Fruit fly (Drosophila melanogaster) whole organism, embryonic: Measurements from ENCODE around the gene CG16717.
A peak's percentile ranks its signal among the peaks of the same experiment; 100 is the strongest.

ENCODE experiments used
- Asciz ChIP-seq: fragments of 200-800 bp; sonication (Bioruptor generic); optimal IDR thresholded peaks from 2 replicates; lab custom pipeline; 2017; ENCODE audit warnings: missing biosample characterization, mild to moderate bottlenecking, missing genetic modification characterization, missing genetic modification reagents
- Atf-2 ChIP-seq: fragments of 200-800 bp; sonication (Bioruptor generic); optimal IDR thresholded peaks from 2 replicates; lab custom pipeline; 2016; ENCODE audit warnings: missing biosample characterization, missing genetic modification characterization
- Bteb2 ChIP-seq: fragments of 200-800 bp; sonication (Bioruptor generic); optimal IDR thresholded peaks from 2 replicates; lab custom pipeline; 2016; ENCODE audit warnings: missing biosample characterization, missing genetic modification characterization
- C15 ChIP-seq: fragments of 200-800 bp; sonication (Bioruptor generic); IDR thresholded peaks from 3 replicates; pipeline ENCODE4 v1.3.6; 2022; ENCODE audit warnings: missing biosample characterization, missing genetic modification characterization
- CG10366 ChIP-seq: fragments of 200-800 bp; sonication (Bioruptor generic); IDR thresholded peaks from 2 replicates; pipeline ENCODE4 v1.3.6; 2022; ENCODE audit warnings: missing biosample characterization, missing genetic modification characterization
- CG14667 ChIP-seq: fragments of 200-800 bp; sonication (Bioruptor generic); IDR thresholded peaks from 2 replicates; pipeline ENCODE4 v1.3.6; 2022; ENCODE audit warnings: missing biosample characterization, missing genetic modification characterization
- CG15514 ChIP-seq: fragments of 200-800 bp; sonication (Bioruptor generic); optimal IDR thresholded peaks from 3 replicates; lab custom pipeline; 2017; ENCODE audit warnings: missing biosample characterization, missing genetic modification characterization, mild to moderate bottlenecking, moderate library complexity, missing genetic modification reagents
- CG17359 ChIP-seq: fragments of 200-800 bp; sonication (Bioruptor generic); optimal IDR thresholded peaks from 3 replicates; lab custom pipeline; 2018; ENCODE audit warnings: missing biosample characterization, mild to moderate bottlenecking, missing genetic modification characterization, moderate library complexity
- CG1832 ChIP-seq: fragments of 200-800 bp; sonication (Bioruptor generic); optimal IDR thresholded peaks from 2 replicates; lab custom pipeline; 2017; ENCODE audit warnings: missing biosample characterization, mild to moderate bottlenecking, missing genetic modification characterization, inconsistent platforms
- CG2199 ChIP-seq: fragments of 200-800 bp; sonication (Bioruptor generic); IDR thresholded peaks from 3 replicates; pipeline ENCODE4 v1.3.6; 2022; ENCODE audit warnings: missing biosample characterization, missing genetic modification characterization
- CG31365 ChIP-seq: fragments of 200-800 bp; sonication (Bioruptor generic); optimal IDR thresholded peaks from 2 replicates; lab custom pipeline; 2018; ENCODE audit warnings: missing biosample characterization, mild to moderate bottlenecking, missing genetic modification characterization
- CG3281 ChIP-seq: fragments of 200-800 bp; sonication (Bioruptor generic); optimal IDR thresholded peaks from 3 replicates; lab custom pipeline; 2017; ENCODE audit warnings: missing biosample characterization, mild to moderate bottlenecking, missing genetic modification characterization
- CG6765 ChIP-seq: fragments of 200-800 bp; sonication (Bioruptor generic); optimal IDR thresholded peaks from 3 replicates; lab custom pipeline; 2017; ENCODE audit warnings: missing biosample characterization, mild to moderate bottlenecking, missing genetic modification characterization
- CG7271 ChIP-seq: fragments of 200-800 bp; sonication (Bioruptor generic); optimal IDR thresholded peaks from 2 replicates; lab custom pipeline; 2018; ENCODE audit warnings: missing biosample characterization, mild to moderate bottlenecking, missing genetic modification characterization, moderate library complexity
- CG7839 ChIP-seq: fragments of 200-800 bp; sonication (Bioruptor generic); optimal IDR thresholded peaks from 3 replicates; lab custom pipeline; 2018; ENCODE audit warnings: missing biosample characterization, mild to moderate bottlenecking, missing genetic modification characterization, moderate library complexity
- CG8290 ChIP-seq, 3 experiments: fragments of 200-800 bp; sonication (Bioruptor generic); optimal IDR thresholded peaks; 2 replicates each; lab custom pipeline; 2016 to 2019; ENCODE audit warnings: missing biosample characterization in 3 of 3, missing genetic modification characterization in 3 of 3, mild to moderate bottlenecking in 2 of 3, moderate library complexity in 1 of 3
- CG8478 ChIP-seq: fragments of >200 bp; optimal IDR thresholded peaks from 2 replicates; lab custom pipeline; 2018
- CG9932 ChIP-seq: fragments of 200-800 bp; sonication (Bioruptor generic); IDR thresholded peaks from 2 replicates; pipeline ENCODE4 v1.3.6; 2022; ENCODE audit warnings: missing biosample characterization, missing genetic modification characterization
- CkIIα-i1 ChIP-seq: fragments of 200-800 bp; sonication (Bioruptor generic); IDR thresholded peaks from 2 replicates; pipeline ENCODE4 v1.3.6; 2022; ENCODE audit warnings: missing biosample characterization, missing genetic modification characterization
- Dad ChIP-seq: fragments of 200-800 bp; sonication (Bioruptor generic); optimal IDR thresholded peaks from 3 replicates; lab custom pipeline; 2016; ENCODE audit warnings: missing biosample characterization, missing genetic modification characterization
- Fer2 ChIP-seq: fragments of 200-800 bp; sonication (Bioruptor generic); optimal IDR thresholded peaks from 2 replicates; lab custom pipeline; 2018; ENCODE audit warnings: missing biosample characterization, mild to moderate bottlenecking, missing genetic modification characterization, moderate library complexity
- Hmr ChIP-seq: fragments of 200-800 bp; sonication (Bioruptor generic); optimal IDR thresholded peaks from 3 replicates; lab custom pipeline; 2017; ENCODE audit warnings: mild to moderate bottlenecking, missing biosample characterization, missing genetic modification reagents, missing genetic modification characterization
- Hr39 ChIP-seq: fragments of >200 bp; optimal IDR thresholded peaks from 2 replicates; lab custom pipeline; 2017
- Lim3 ChIP-seq: fragments of 200-800 bp; sonication (Bioruptor generic); IDR thresholded peaks from 2 replicates; pipeline ENCODE4 v1.3.6; 2022; ENCODE audit warnings: missing biosample characterization, missing genetic modification characterization
- MBD-R2 ChIP-seq: fragments of 200-800 bp; sonication (Bioruptor generic); IDR thresholded peaks from 2 replicates; pipeline ENCODE4 v1.3.6; 2022; ENCODE audit warnings: missing biosample characterization, missing genetic modification characterization
- Ravus ChIP-seq: fragments of 200-800 bp; sonication (Bioruptor generic); IDR thresholded peaks from 2 replicates; pipeline ENCODE4 v1.3.6; 2022; ENCODE audit warnings: missing biosample characterization, missing genetic modification characterization
- Rfx ChIP-seq: fragments of 200-800 bp; sonication (Bioruptor generic); IDR thresholded peaks from 2 replicates; pipeline ENCODE4 v1.3.6; 2022; ENCODE audit warnings: missing biosample characterization, missing genetic modification characterization
- Sin3A ChIP-seq: fragments of >200 bp; optimal IDR thresholded peaks from 2 replicates; lab custom pipeline; 2018
- Sry-β ChIP-seq: fragments of 200-800 bp; sonication (Bioruptor generic); optimal IDR thresholded peaks from 2 replicates; lab custom pipeline; 2018; ENCODE audit warnings: missing biosample characterization, mild to moderate bottlenecking, missing genetic modification characterization, moderate library complexity
- Usf ChIP-seq: fragments of 200-800 bp; sonication (Bioruptor generic); optimal IDR thresholded peaks from 2 replicates; lab custom pipeline; 2017; ENCODE audit warnings: missing genotype, missing biosample characterization, missing genetic modification characterization
- Vsx1 ChIP-seq: fragments of 200-800 bp; sonication (Bioruptor generic); optimal IDR thresholded peaks from 2 replicates; lab custom pipeline; 2017; ENCODE audit warnings: missing biosample characterization, mild to moderate bottlenecking, missing genetic modification characterization, missing genetic modification reagents
- al ChIP-seq: fragments of 200-800 bp; sonication (Bioruptor generic); IDR thresholded peaks from 2 replicates; pipeline ENCODE4 v1.3.6; 2022; ENCODE audit warnings: missing biosample characterization, missing genetic modification characterization
- amos ChIP-seq: fragments of 200-800 bp; sonication (Bioruptor generic); IDR thresholded peaks from 2 replicates; pipeline ENCODE4 v1.3.6; 2022; ENCODE audit warnings: missing biosample characterization, missing genetic modification characterization; ENCODE audit not compliant: partially characterized antibody
- ash1 ChIP-seq: fragments of 200-800 bp; sonication (Bioruptor generic); optimal IDR thresholded peaks from 2 replicates; lab custom pipeline; 2018; ENCODE audit warnings: missing biosample characterization, mild to moderate bottlenecking, missing genetic modification characterization
- az2 ChIP-seq: fragments of 200-800 bp; sonication (Bioruptor generic); optimal IDR thresholded peaks from 3 replicates; lab custom pipeline; 2016; ENCODE audit warnings: missing biosample characterization, missing genetic modification characterization
- cg ChIP-seq: fragments of 200-800 bp; sonication (Bioruptor generic); optimal IDR thresholded peaks from 3 replicates; lab custom pipeline; 2019; ENCODE audit warnings: missing biosample characterization, mild to moderate bottlenecking, missing genetic modification characterization, moderate library complexity
- chinmo ChIP-seq: fragments of 200-800 bp; sonication (Bioruptor generic); IDR thresholded peaks from 4 replicates; pipeline ENCODE4 v1.3.6; 2022; ENCODE audit warnings: missing biosample characterization, missing genetic modification characterization; ENCODE audit not compliant: partially characterized antibody
- crp ChIP-seq, 2 experiments: fragments of 200-800 bp; sonication (Bioruptor generic); optimal IDR thresholded peaks; 2 replicates in 1 of 2; 3 replicates in 1 of 2; lab custom pipeline; 2017; ENCODE audit warnings: missing biosample characterization in 2 of 2, missing genetic modification characterization in 2 of 2, mild to moderate bottlenecking in 1 of 2, moderate library complexity in 1 of 2
- dan ChIP-seq: fragments of 200-800 bp; sonication (Bioruptor generic); IDR thresholded peaks from 2 replicates; pipeline ENCODE4 v1.3.6; 2022; ENCODE audit warnings: missing biosample characterization, missing genetic modification characterization
- dysf ChIP-seq: fragments of 200-800 bp; sonication (Bioruptor generic); IDR thresholded peaks from 3 replicates; pipeline ENCODE4 v1.3.6; 2022; ENCODE audit warnings: missing biosample characterization, missing genetic modification characterization
- gfzf ChIP-seq: fragments of 200-800 bp; sonication (Bioruptor generic); optimal IDR thresholded peaks from 2 replicates; lab custom pipeline; 2016; ENCODE audit warnings: missing biosample characterization, mild to moderate bottlenecking, missing genetic modification characterization, moderate library complexity
- hth ChIP-seq: fragments of >200 bp; optimal IDR thresholded peaks from 2 replicates; lab custom pipeline; 2017; ENCODE audit warnings: inconsistent platforms
- jumu ChIP-seq: fragments of 200-800 bp; sonication (Bioruptor generic); optimal IDR thresholded peaks from 3 replicates; lab custom pipeline; 2016; ENCODE audit warnings: missing biosample characterization, missing genetic modification characterization
- kah ChIP-seq: fragments of 200-800 bp; sonication (Bioruptor generic); optimal IDR thresholded peaks from 2 replicates; lab custom pipeline; 2018; ENCODE audit warnings: missing biosample characterization, mild to moderate bottlenecking, missing genetic modification characterization
- mld ChIP-seq: fragments of 200-800 bp; sonication (Bioruptor generic); IDR thresholded peaks from 3 replicates; pipeline ENCODE4 v1.3.6; 2022; ENCODE audit warnings: missing biosample characterization, missing genetic modification characterization; ENCODE audit not compliant: partially characterized antibody
- nau ChIP-seq: fragments of 200-800 bp; sonication (Bioruptor generic); optimal IDR thresholded peaks from 3 replicates; lab custom pipeline; 2017; ENCODE audit warnings: missing biosample characterization, mild to moderate bottlenecking, missing genetic modification characterization, missing genetic modification reagents
- psq ChIP-seq: fragments of 200-800 bp; sonication (Bioruptor generic); optimal IDR thresholded peaks from 2 replicates; lab custom pipeline; 2017; ENCODE audit warnings: missing biosample characterization, missing genetic modification characterization
- scrt ChIP-seq: fragments of 200-800 bp; sonication (Bioruptor generic); optimal IDR thresholded peaks from 2 replicates; lab custom pipeline; 2018; ENCODE audit warnings: missing biosample characterization, mild to moderate bottlenecking, missing genetic modification characterization, moderate library complexity
- shn ChIP-seq: fragments of 200-800 bp; sonication (Bioruptor generic); optimal IDR thresholded peaks from 3 replicates; lab custom pipeline; 2016; ENCODE audit warnings: missing biosample characterization, missing genetic modification characterization
- ttk ChIP-seq: fragments of 200-800 bp; sonication (Bioruptor generic); IDR thresholded peaks from 2 replicates; pipeline ENCODE4 v2.1.2; 2022; ENCODE audit warnings: missing biosample characterization, missing genetic modification characterization
- tup ChIP-seq: fragments of 200-800 bp; sonication (Bioruptor generic); optimal IDR thresholded peaks from 2 replicates; lab custom pipeline; 2016; ENCODE audit warnings: missing biosample characterization, mild to moderate bottlenecking, missing genetic modification characterization, moderate library complexity
- zen ChIP-seq: fragments of 200-800 bp; sonication (Bioruptor generic); optimal IDR thresholded peaks from 3 replicates; lab custom pipeline; 2018; ENCODE audit warnings: missing biosample characterization, mild to moderate bottlenecking, missing genetic modification characterization, moderate library complexity

The CG16717 gene

DNA sequence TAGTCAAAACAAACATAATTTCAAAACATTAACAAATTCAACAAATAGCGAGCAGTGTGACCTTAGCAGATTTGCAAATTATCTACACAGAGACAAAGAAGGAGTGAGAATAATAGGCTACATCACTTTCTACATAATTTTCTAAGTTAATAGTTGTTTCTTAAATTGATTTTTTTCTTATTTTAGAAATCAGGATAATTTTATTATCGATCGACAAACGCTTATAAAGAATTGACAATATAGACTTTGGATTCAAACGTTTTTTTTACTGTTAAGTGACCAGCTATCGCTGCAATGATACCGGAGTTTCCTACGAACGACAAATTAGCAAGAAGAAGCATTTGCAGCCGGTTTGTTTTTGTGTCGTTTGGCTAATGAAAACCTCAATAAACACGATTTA, 44.1 kb downstream of the CG16717 start, which contains the start of the genes nbs and defl (continued):
- peak; percentile 76 for TF ChIP-seq al
- peak; percentile 60 for TF ChIP-seq scrt (GFP tag; lab: Kevin White, UChicago)
- TF ChIP-seq zen (tag; lab: Kevin White, UChicago), result peak; percentile 71
- no peak for TF ChIP-seq Vsx1 (GFP tag; lab: Kevin White, UChicago)
- peak; percentile 33 for TF ChIP-seq CG3281 (GFP tag; lab: Kevin White, UChicago)
- peak; percentile 81 for TF ChIP-seq Rfx (GFP tag; lab: Robert Waterston, UW)
- no peak for TF ChIP-seq hth (lab: Kevin White, UChicago)
- no peak for TF ChIP-seq CG6765 (GFP tag; lab: Kevin White, UChicago)
- peak; percentile 63 for TF ChIP-seq gfzf (GFP tag; lab: Kevin White, UChicago)
- peak; percentile 29; the same call in 1 of the 3 replicates for TF ChIP-seq C15 (GFP tag; lab: Robert Waterston, UW)
- no peak for TF ChIP-seq Hmr
- TF ChIP-seq Hr39 (lab: Kevin White, UChicago), result no peak
- no peak for TF ChIP-seq dan (GFP tag; lab: Robert Waterston, UW)
- TF ChIP-seq CG10366 (GFP tag; lab: Robert Waterston, UW), result peak; percentile 67
- TF ChIP-seq Atf-2, result peak; percentile 63
- peak; percentile 54 for TF ChIP-seq Bteb2
- peak; percentile 92 for TF ChIP-seq MBD-R2
- TF ChIP-seq dysf (GFP tag; lab: Robert Waterston, UW), result peak; percentile 80
- no peak for TF ChIP-seq Usf (GFP tag; lab: Kevin White, UChicago)
- no peak for TF ChIP-seq nau
- peak; percentile 76 for TF ChIP-seq CG14667 (GFP tag; lab: Robert Waterston, UW)
- no peak for TF ChIP-seq chinmo (GFP tag; lab: Robert Waterston, UW)
- no peak for TF ChIP-seq CG1832 (GFP tag; lab: Kevin White, UChicago)
- TF ChIP-seq CG8290 (GFP tag; optimal IDR thresholded peaks at IDR 0.05; lab: Kevin White, UChicago), result peak; percentile 70
- no peak for TF ChIP-seq CG8290 (tag; optimal IDR thresholded peaks at IDR 0.05; lab: Kevin White, UChicago)
- TF ChIP-seq crp (GFP tag; optimal IDR thresholded peaks at IDR 0.05; lab: Kevin White, UChicago), result peak in 1 of 2 experiments; percentile 28
- TF ChIP-seq CG31365, result no peak
- TF ChIP-seq Lim3 (GFP tag; lab: Robert Waterston, UW), result no peak
- no peak for TF ChIP-seq CkIIα-i1 (GFP tag; lab: Robert Waterston, UW)
- peak; percentile 56 for TF ChIP-seq Dad (GFP tag; lab: Kevin White, UChicago)
- no peak for TF ChIP-seq tup (GFP tag; lab: Kevin White, UChicago)
- no peak for TF ChIP-seq CG7839 (tag; lab: Kevin White, UChicago)
- TF ChIP-seq jumu (GFP tag; lab: Kevin White, UChicago), result peak; percentile 63
- TF ChIP-seq psq (GFP tag; lab: Kevin White, UChicago), result peak; percentile 23
- peak; percentile 29 for TF ChIP-seq Sry-β (GFP tag; lab: Kevin White, UChicago)
- no peak for TF ChIP-seq cg (GFP tag; lab: Kevin White, UChicago)
- TF ChIP-seq CG17359 (tag; lab: Kevin White, UChicago), result peak; percentile 49
- TF ChIP-seq Ravus, result peak; percentile 43
- TF ChIP-seq mld (GFP tag; lab: Robert Waterston, UW), result no peak
- TF ChIP-seq CG9932 (GFP tag; lab: Robert Waterston, UW), result peak; percentile 88
- peak; percentile 19; the same call in 1 of the 2 replicates for TF ChIP-seq amos (GFP tag; lab: Robert Waterston, UW)
- no peak for TF ChIP-seq Asciz (GFP tag; lab: Kevin White, UChicago)
- TF ChIP-seq CG15514, result no peak
- peak; percentile 55 for TF ChIP-seq Fer2 (tag; lab: Kevin White, UChicago)
- no peak for TF ChIP-seq CG8478
- no peak for TF ChIP-seq ash1 (GFP tag; lab: Kevin White, UChicago)
- peak; percentile 50 for TF ChIP-seq Sin3A (lab: Kevin White, UChicago)
- TF ChIP-seq CG7271, result no peak
- TF ChIP-seq ttk, result peak; percentile 61
- TF ChIP-seq az2 (GFP tag; lab: Kevin White, UChicago), result peak; percentile 64
- TF ChIP-seq CG2199 (GFP tag; lab: Robert Waterston, UW), result no peak
- no peak for TF ChIP-seq kah (GFP tag; lab: Kevin White, UChicago)
- peak; percentile 44 for TF ChIP-seq shn (GFP tag; lab: Kevin White, UChicago)
